Worm (Caenorhabditis elegans) whole organism, midembryonic: Measurements from ENCODE around the gene C31H2.14.

Experiments
- T22C8.4 ChIP-seq: fragments of 200-800 bp; sonication (Bioruptor generic); IDR thresholded peaks from 2 replicates; pipeline ENCODE4 v1.3.6; 2022; ENCODE audit warnings: missing genetic modification characterization, missing compliant biosample characterization
- cog-1 ChIP-seq: sonication (generic microtip); optimal IDR thresholded peaks from 2 replicates; lab custom pipeline; 2016; ENCODE audit warnings: missing genetic modification characterization, missing compliant biosample characterization
- flt-1 ChIP-seq: fragments of 200-800 bp; sonication (Bioruptor generic); IDR thresholded peaks from 2 replicates; pipeline ENCODE4 v1.3.6; 2022; ENCODE audit warnings: missing genetic modification characterization, missing compliant biosample characterization
- klf-2 ChIP-seq: fragments of 200-800 bp; sonication (Bioruptor generic); conservative IDR thresholded peaks from 2 replicates; pipeline ENCODE4 v1.3.6; 2022; ENCODE audit warnings: missing genetic modification reagents, missing genetic modification characterization, missing compliant biosample characterization
- med-1 ChIP-seq: sonication (generic microtip); optimal IDR thresholded peaks from 2 replicates; lab custom pipeline; 2017; ENCODE audit warnings: missing genetic modification characterization, mild to moderate bottlenecking, missing compliant biosample characterization, antibody characterized with exemption, missing genetic modification reagents; ENCODE audit not compliant: insufficient read depth
- ref-1 ChIP-seq: fragments of 200-800 bp; sonication (Bioruptor generic); conservative IDR thresholded peaks from 2 replicates; pipeline ENCODE4 v1.3.6; 2022; ENCODE audit warnings: missing genetic modification reagents, missing genetic modification characterization, missing compliant biosample characterization
- tab-1 ChIP-seq: fragments of 200-800 bp; sonication (Bioruptor generic); IDR thresholded peaks from 2 replicates; pipeline ENCODE4 v1.3.6; 2022; ENCODE audit warnings: missing genetic modification characterization, missing compliant biosample characterization
- ztf-23 ChIP-seq: fragments of 200-800 bp; sonication (Bioruptor generic); IDR thresholded peaks from 2 replicates; pipeline ENCODE4 v1.3.6; 2022; ENCODE audit warnings: missing genetic modification reagents, missing genetic modification characterization, missing compliant biosample characterization
- ztf-29 ChIP-seq: fragments of 200-800 bp; sonication (Bioruptor generic); IDR thresholded peaks from 2 replicates; pipeline ENCODE4 v1.3.6; 2022; ENCODE audit warnings: missing genetic modification reagents, missing genetic modification characterization, missing compliant biosample characterization

ce11 chrX:5188977-5189376 lies 41.0 kb downstream of the C31H2.14 start, which contains the start of gene zig-6:
- TF ChIP-seq flt-1 (GFP tag; lab: Robert Waterston, UW) (no peak), cog-1 (no peak), ztf-23 (GFP tag; lab: Robert Waterston, UW) (no peak), med-1 (GFP tag; lab: Kevin White, UChicago) (no peak), ztf-29 (GFP tag; lab: Robert Waterston, UW) (no peak), T22C8.4 (GFP tag; lab: Robert Waterston, UW) (no peak), tab-1 (GFP tag; lab: Robert Waterston, UW) (no peak), klf-2 (GFP tag; lab: Robert Waterston, UW) (no peak), ref-1 (no peak)
